Fruit fly (Drosophila melanogaster) whole organism, embryonic: ENCODE results near the gene CG15044.

Source experiments
- Adf1 ChIP-seq: fragments of 200-800 bp; sonication (Bioruptor generic); IDR thresholded peaks from 2 replicates; pipeline ENCODE4 v1.3.6; 2022; ENCODE audit warnings: missing biosample characterization, missing genetic modification characterization
- Asciz ChIP-seq: fragments of 200-800 bp; sonication (Bioruptor generic); optimal IDR thresholded peaks from 2 replicates; lab custom pipeline; 2017; ENCODE audit warnings: missing biosample characterization, mild to moderate bottlenecking, missing genetic modification characterization, missing genetic modification reagents
- Awh ChIP-seq: fragments of 200-800 bp; sonication (Bioruptor generic); IDR thresholded peaks from 2 replicates; pipeline ENCODE4, ENCODE4 v1.3.6; 2022; ENCODE audit warnings: missing biosample characterization, missing genetic modification characterization
- Bgb ChIP-seq: fragments of 200-800 bp; sonication (Bioruptor generic); IDR thresholded peaks from 2 replicates; pipeline ENCODE4 v1.3.6; 2022; ENCODE audit warnings: missing biosample characterization, missing genetic modification characterization; ENCODE audit not compliant: partially characterized antibody
- CG10543 ChIP-seq: fragments of 200-800 bp; sonication (Bioruptor generic); optimal IDR thresholded peaks from 3 replicates; lab custom pipeline; 2017; ENCODE audit warnings: missing biosample characterization, mild to moderate bottlenecking, missing genetic modification characterization, moderate library complexity
- CG12236 ChIP-seq: fragments of 200-800 bp; sonication (Bioruptor generic); optimal IDR thresholded peaks from 2 replicates; lab custom pipeline; 2016; ENCODE audit warnings: missing biosample characterization, missing genetic modification characterization
- CG13287 ChIP-seq: fragments of 200-800 bp; sonication (Bioruptor generic); IDR thresholded peaks from 2 replicates; pipeline ENCODE4 v1.3.6; 2022; ENCODE audit warnings: missing biosample characterization, missing genetic modification characterization; ENCODE audit not compliant: partially characterized antibody
- CG17359 ChIP-seq: fragments of 200-800 bp; sonication (Bioruptor generic); optimal IDR thresholded peaks from 3 replicates; lab custom pipeline; 2018; ENCODE audit warnings: missing biosample characterization, mild to moderate bottlenecking, missing genetic modification characterization, moderate library complexity
- CG18262 ChIP-seq: fragments of 200-800 bp; optimal IDR thresholded peaks from 3 replicates; lab custom pipeline; 2019; ENCODE audit warnings: missing biosample characterization, mild to moderate bottlenecking, missing genetic modification characterization, moderate library complexity
- CG18476 ChIP-seq: fragments of 200-800 bp; sonication (Bioruptor generic); optimal IDR thresholded peaks from 2 replicates; lab custom pipeline; 2016; ENCODE audit warnings: missing biosample characterization, mild to moderate bottlenecking, missing genetic modification characterization
- CG2199 ChIP-seq: fragments of 200-800 bp; sonication (Bioruptor generic); IDR thresholded peaks from 3 replicates; pipeline ENCODE4 v1.3.6; 2022; ENCODE audit warnings: missing biosample characterization, missing genetic modification characterization
- CG30403 ChIP-seq: fragments of 200-800 bp; sonication (Bioruptor generic); optimal IDR thresholded peaks from 3 replicates; lab custom pipeline; 2016; ENCODE audit warnings: missing biosample characterization, missing genetic modification characterization
- CG31224 ChIP-seq: fragments of 200-800 bp; sonication (Bioruptor generic); IDR thresholded peaks from 2 replicates; pipeline ENCODE4 v1.3.6; 2022; ENCODE audit warnings: missing biosample characterization, missing genetic modification characterization
- CG32532 ChIP-seq: fragments of 200-800 bp; sonication (Bioruptor generic); IDR thresholded peaks from 2 replicates; pipeline ENCODE4 v1.3.6; 2022; ENCODE audit warnings: missing biosample characterization, missing genetic modification characterization
- CG33557 ChIP-seq: fragments of 200-800 bp; sonication (Bioruptor generic); optimal IDR thresholded peaks from 2 replicates; lab custom pipeline; 2019; ENCODE audit warnings: missing biosample characterization, mild to moderate bottlenecking, missing genetic modification characterization, moderate library complexity
- CG42726 ChIP-seq: fragments of 200-800 bp; sonication (Bioruptor generic); IDR thresholded peaks from 2 replicates; pipeline ENCODE4 v1.3.6; 2022; ENCODE audit warnings: missing biosample characterization, missing genetic modification characterization; ENCODE audit not compliant: partially characterized antibody
- CG4854 ChIP-seq: fragments of 200-800 bp; sonication (Bioruptor generic); optimal IDR thresholded peaks from 2 replicates; lab custom pipeline; 2016; ENCODE audit warnings: missing biosample characterization, missing genetic modification characterization, inconsistent platforms
- CG5245 ChIP-seq: fragments of 200-800 bp; sonication (Bioruptor generic); optimal IDR thresholded peaks from 3 replicates; lab custom pipeline; 2016; ENCODE audit warnings: missing biosample characterization, missing genetic modification characterization
- CG5953 ChIP-seq: fragments of 200-800 bp; sonication (Bioruptor generic); IDR thresholded peaks from 2 replicates; pipeline ENCODE4 v1.3.6; 2022; ENCODE audit warnings: missing biosample characterization, missing genetic modification characterization
- CG6654 ChIP-seq: fragments of 200-800 bp; sonication (Bioruptor generic); optimal IDR thresholded peaks from 2 replicates; lab custom pipeline; 2017; ENCODE audit warnings: missing biosample characterization, mild to moderate bottlenecking, missing genetic modification characterization
- CG8388 ChIP-seq: fragments of 200-800 bp; sonication (Bioruptor generic); optimal IDR thresholded peaks from 2 replicates; lab custom pipeline; 2019; ENCODE audit warnings: missing biosample characterization, mild to moderate bottlenecking, missing genetic modification characterization, moderate library complexity
- D19B ChIP-seq: fragments of 200-800 bp; sonication (Bioruptor generic); optimal IDR thresholded peaks from 2 replicates; lab custom pipeline; 2017; ENCODE audit warnings: missing biosample characterization, mild to moderate bottlenecking, missing genetic modification characterization
- Dbx ChIP-seq: fragments of 200-800 bp; sonication (Bioruptor generic); IDR thresholded peaks from 3 replicates; pipeline ENCODE4 v1.3.6; 2022; ENCODE audit warnings: missing biosample characterization, missing genetic modification characterization
- Drgx ChIP-seq: fragments of 200-800 bp; sonication (Bioruptor generic); IDR thresholded peaks from 2 replicates; pipeline ENCODE4 v1.3.6; 2022; ENCODE audit warnings: missing biosample characterization, missing genetic modification characterization
- Hmr ChIP-seq: fragments of 200-800 bp; sonication (Bioruptor generic); optimal IDR thresholded peaks from 3 replicates; lab custom pipeline; 2017; ENCODE audit warnings: mild to moderate bottlenecking, missing biosample characterization, missing genetic modification reagents, missing genetic modification characterization
- Jarid2 ChIP-seq: fragments of 200-800 bp; sonication (Bioruptor generic); optimal IDR thresholded peaks from 3 replicates; lab custom pipeline; 2017; ENCODE audit warnings: mild to moderate bottlenecking, missing biosample characterization, missing genetic modification reagents, missing genetic modification characterization
- Kr ChIP-seq: fragments of 200-800 bp; sonication (Bioruptor generic); optimal IDR thresholded peaks from 2 replicates; lab custom pipeline; 2017; ENCODE audit warnings: missing biosample characterization, mild to moderate bottlenecking, missing genetic modification characterization
- Med ChIP-seq: fragments of 200-800 bp; sonication (Bioruptor generic); peaks from one replicate; lab custom pipeline; 2016; ENCODE audit warnings: missing biosample characterization, missing genetic modification characterization, mild to moderate bottlenecking, inconsistent platforms, moderate library complexity
- Pdp1 ChIP-seq, 2 experiments: fragments of 200-800 bp; sonication (Bioruptor generic); optimal IDR thresholded peaks; 3 replicates each; lab custom pipeline; 2016; ENCODE audit warnings: missing biosample characterization in 2 of 2, missing genetic modification characterization in 2 of 2, mild to moderate bottlenecking in 1 of 2, moderate library complexity in 1 of 2
- Rfx ChIP-seq: fragments of 200-800 bp; sonication (Bioruptor generic); IDR thresholded peaks from 2 replicates; pipeline ENCODE4 v1.3.6; 2022; ENCODE audit warnings: missing biosample characterization, missing genetic modification characterization
- Sin3A ChIP-seq: fragments of >200 bp; optimal IDR thresholded peaks from 2 replicates; lab custom pipeline; 2018
- Sry-δ ChIP-seq: fragments of 200-800 bp; sonication (Bioruptor generic); optimal IDR thresholded peaks from 2 replicates; lab custom pipeline; 2016; ENCODE audit warnings: missing biosample characterization, missing genetic modification characterization
- YL-1 ChIP-seq: fragments of 200-800 bp; sonication (Bioruptor generic); optimal IDR thresholded peaks from 3 replicates; lab custom pipeline; 2017; ENCODE audit warnings: missing biosample characterization, mild to moderate bottlenecking, missing genetic modification characterization
- aop ChIP-seq: fragments of 200-800 bp; sonication (Bioruptor generic); IDR thresholded peaks from 2 replicates; pipeline ENCODE4 v1.3.6; 2022; ENCODE audit warnings: missing biosample characterization, missing genetic modification characterization
- bsh ChIP-seq, 2 experiments: fragments of 200-800 bp; sonication (Bioruptor generic); optimal IDR thresholded peaks; 2 replicates each; lab custom pipeline; 2017 to 2018; ENCODE audit warnings: mild to moderate bottlenecking in 2 of 2, missing biosample characterization in 2 of 2, missing genetic modification characterization in 2 of 2, moderate library complexity in 1 of 2
- crp ChIP-seq, 2 experiments: fragments of 200-800 bp; sonication (Bioruptor generic); optimal IDR thresholded peaks; 2 replicates in 1 of 2; 3 replicates in 1 of 2; lab custom pipeline; 2017; ENCODE audit warnings: missing biosample characterization in 2 of 2, missing genetic modification characterization in 2 of 2, mild to moderate bottlenecking in 1 of 2, moderate library complexity in 1 of 2
- da ChIP-seq: fragments of 200-800 bp; sonication (Bioruptor generic); optimal IDR thresholded peaks from 2 replicates; lab custom pipeline; 2016; ENCODE audit warnings: missing biosample characterization, missing genetic modification characterization
- dimm ChIP-seq: fragments of 200-800 bp; sonication (Bioruptor generic); IDR thresholded peaks from 2 replicates; pipeline ENCODE4 v1.3.6; 2022; ENCODE audit warnings: missing biosample characterization, missing genetic modification characterization
- nerfin-1 ChIP-seq: fragments of 200-800 bp; sonication (Bioruptor generic); optimal IDR thresholded peaks from 3 replicates; lab custom pipeline; 2019; ENCODE audit warnings: missing biosample characterization, mild to moderate bottlenecking, missing genetic modification characterization, moderate library complexity
- nom ChIP-seq: fragments of 200-800 bp; sonication (Bioruptor generic); optimal IDR thresholded peaks from 2 replicates; lab custom pipeline; 2017; ENCODE audit warnings: missing biosample characterization, missing genetic modification characterization, mild to moderate bottlenecking, moderate library complexity, missing genetic modification reagents
- row ChIP-seq: fragments of 200-800 bp; sonication (Bioruptor generic); IDR thresholded peaks from 3 replicates; pipeline ENCODE4 v1.3.6; 2022; ENCODE audit warnings: missing biosample characterization, missing genetic modification characterization
- sens ChIP-seq: fragments of 200-800 bp; sonication (Bioruptor generic); peaks from one replicate; lab custom pipeline; 2016; ENCODE audit warnings: missing biosample characterization, missing genetic modification characterization
- sqz ChIP-seq: fragments of 200-800 bp; sonication (Bioruptor generic); optimal IDR thresholded peaks from 3 replicates; lab custom pipeline; 2018; ENCODE audit warnings: missing biosample characterization, mild to moderate bottlenecking, missing genetic modification characterization
- sr ChIP-seq: fragments of 200-800 bp; sonication (Bioruptor generic); IDR thresholded peaks from 3 replicates; pipeline ENCODE4 v1.3.6; 2022; ENCODE audit warnings: missing biosample characterization, missing genetic modification characterization
- sug ChIP-seq: fragments of 200-800 bp; optimal IDR thresholded peaks from 2 replicates; lab custom pipeline; 2019; ENCODE audit warnings: missing biosample characterization, mild to moderate bottlenecking, missing genetic modification characterization, moderate library complexity
- vvl ChIP-seq: fragments of 200-800 bp; sonication (Bioruptor generic); IDR thresholded peaks from 2 replicates; pipeline ENCODE4 v1.3.6; 2022; ENCODE audit warnings: missing biosample characterization, missing genetic modification characterization
- wek ChIP-seq: fragments of 200-800 bp; sonication (Bioruptor generic); optimal IDR thresholded peaks from 3 replicates; lab custom pipeline; 2018; ENCODE audit warnings: missing biosample characterization, mild to moderate bottlenecking, missing genetic modification characterization, moderate library complexity
- zfh2 ChIP-seq: fragments of 200-800 bp; sonication (Bioruptor generic); optimal IDR thresholded peaks from 2 replicates; lab custom pipeline; 2016; ENCODE audit warnings: missing biosample characterization, missing genetic modification characterization

Gene CG15044

DNA sequence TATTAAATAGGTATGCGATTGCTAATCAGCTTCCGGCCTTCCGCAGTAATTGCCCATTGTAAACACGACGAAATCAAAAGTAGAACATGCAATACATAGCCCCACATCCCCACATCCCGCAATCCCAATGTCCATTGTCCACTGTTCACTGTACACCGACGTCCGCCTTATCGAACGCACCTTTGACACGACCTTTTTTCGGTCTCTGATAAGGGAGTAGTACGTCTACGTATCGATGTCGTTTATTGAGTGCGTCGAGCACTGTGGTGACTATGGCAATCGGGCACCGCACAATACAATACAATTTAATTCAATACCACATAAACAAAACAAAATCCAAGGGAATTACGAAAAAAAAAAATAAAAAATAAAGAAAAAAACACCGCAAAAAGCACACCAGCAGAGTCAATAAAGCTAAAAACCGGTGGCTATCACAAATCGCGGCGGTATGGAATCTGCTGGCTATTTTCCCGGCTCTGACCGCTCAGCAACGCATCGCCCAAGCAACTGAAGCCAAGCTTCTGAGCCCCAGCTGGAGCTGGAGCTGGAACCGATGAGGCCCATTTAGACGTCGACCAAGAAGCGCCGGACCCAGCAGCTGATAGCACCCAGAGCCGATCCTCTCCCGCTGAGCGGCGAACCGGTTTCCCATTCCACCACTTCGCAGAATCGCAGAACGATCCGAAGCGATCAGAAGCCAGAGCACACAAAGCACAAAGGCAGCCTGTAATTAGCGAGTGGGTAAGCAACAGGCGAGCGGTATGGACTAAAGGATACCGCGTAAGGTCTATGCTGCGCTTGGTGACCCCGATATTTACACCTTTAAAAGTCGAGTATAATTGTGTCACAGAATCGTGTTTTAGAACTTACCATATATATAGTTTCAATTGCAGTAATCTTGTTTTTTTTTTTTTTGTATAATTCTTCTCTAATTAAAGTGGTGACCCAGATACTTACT is 8.3 kb downstream of the CG15044 start, which contains the start of gene Hayan:
Gene Hayan (minus strand): TSS at position 512 of the 958 bp plus-strand sequence.
- peak; percentile 6; the same call in 1 of the 3 replicates for TF ChIP-seq Dbx
- TF ChIP-seq Adf1 (GFP tag; lab: Robert Waterston, UW): peak; percentile 23; the same call in 1 of the 2 replicates
- TF ChIP-seq vvl (GFP tag; lab: Robert Waterston, UW): 0 out of 2 replicates have a peak, but pooled peaks have one; percentile 17
- TF ChIP-seq bsh (GFP tag; optimal IDR thresholded peaks at IDR 0.05; lab: Kevin White, UChicago): peak in 1 of 2 experiments; percentile 25
- 0 out of 2 replicates have a peak, but pooled peaks have one; percentile 12 for TF ChIP-seq CG32532 (GFP tag; lab: Robert Waterston, UW)
- no peak for TF ChIP-seq Sin3A (lab: Kevin White, UChicago)
- TF ChIP-seq Drgx: peak; percentile 34; the same call in 1 of the 2 replicates
- TF ChIP-seq Med (GFP tag; lab: Kevin White, UChicago): peak; percentile 44
- no peak for TF ChIP-seq sr (GFP tag; lab: Robert Waterston, UW)
- no peak for TF ChIP-seq Hmr (GFP tag; lab: Kevin White, UChicago)
- TF ChIP-seq crp (GFP tag; optimal IDR thresholded peaks at IDR 0.05; lab: Kevin White, UChicago): no peak
- no peak for TF ChIP-seq aop (GFP tag; lab: Robert Waterston, UW)
- no peak for TF ChIP-seq CG42726 (GFP tag; lab: Robert Waterston, UW)
- no peak for TF ChIP-seq Asciz (GFP tag; lab: Kevin White, UChicago)
- TF ChIP-seq CG18262 (tag; lab: Kevin White, UChicago): no peak
- TF ChIP-seq sug (tag; lab: Kevin White, UChicago): peak; percentile 76
- TF ChIP-seq CG30403 (GFP tag; lab: Kevin White, UChicago): no peak
- TF ChIP-seq CG8388 (GFP tag; lab: Kevin White, UChicago): no peak
- peak; percentile 44 for TF ChIP-seq CG17359 (tag; lab: Kevin White, UChicago)
- peak; percentile 51 for TF ChIP-seq sens (GFP tag; lab: Kevin White, UChicago)
- peak; percentile 54 for TF ChIP-seq Jarid2 (GFP tag; lab: Kevin White, UChicago)
- TF ChIP-seq CG6654: no peak
- TF ChIP-seq CG5245: no peak
- no peak for TF ChIP-seq dimm
- TF ChIP-seq nom (GFP tag; lab: Kevin White, UChicago): peak; percentile 78
- no peak for TF ChIP-seq zfh2 (GFP tag; lab: Kevin White, UChicago)
- no peak for TF ChIP-seq Rfx (GFP tag; lab: Robert Waterston, UW)
- TF ChIP-seq nerfin-1: no peak
- TF ChIP-seq wek: no peak
- no peak for TF ChIP-seq CG2199
- no peak for TF ChIP-seq CG31224
- TF ChIP-seq Kr: no peak
- TF ChIP-seq Awh (GFP tag; lab: Robert Waterston, UW): 0 out of 2 replicates have a peak, but pooled peaks have one; percentile 21
- TF ChIP-seq Sry-δ: no peak
- TF ChIP-seq CG4854: no peak
- no peak for TF ChIP-seq Bgb (GFP tag; lab: Robert Waterston, UW)
- peak; percentile 8 for TF ChIP-seq sqz (GFP tag; lab: Kevin White, UChicago)
- no peak for TF ChIP-seq CG5953 (GFP tag; lab: Robert Waterston, UW)
- peak in 1 of 2 experiments; percentile 17 for TF ChIP-seq Pdp1 (GFP tag; optimal IDR thresholded peaks at IDR 0.05; lab: Kevin White, UChicago)
- TF ChIP-seq D19B (GFP tag; lab: Kevin White, UChicago): peak; percentile 80
- TF ChIP-seq CG10543 (GFP tag; lab: Kevin White, UChicago): peak; percentile 64
- TF ChIP-seq CG12236: no peak
- TF ChIP-seq YL-1: no peak
- TF ChIP-seq CG18476 (GFP tag; lab: Kevin White, UChicago): no peak
- TF ChIP-seq da (GFP tag; lab: Kevin White, UChicago): no peak
- TF ChIP-seq CG33557 (GFP tag; lab: Kevin White, UChicago): no peak
- peak; percentile 18; the same call in 1 of the 2 replicates for TF ChIP-seq CG13287
- peak; percentile 16; the same call in 1 of the 3 replicates for TF ChIP-seq row (GFP tag; lab: Robert Waterston, UW)
